Worm (Caenorhabditis elegans): ENCODE data around the gene acr-14.

DNA sequence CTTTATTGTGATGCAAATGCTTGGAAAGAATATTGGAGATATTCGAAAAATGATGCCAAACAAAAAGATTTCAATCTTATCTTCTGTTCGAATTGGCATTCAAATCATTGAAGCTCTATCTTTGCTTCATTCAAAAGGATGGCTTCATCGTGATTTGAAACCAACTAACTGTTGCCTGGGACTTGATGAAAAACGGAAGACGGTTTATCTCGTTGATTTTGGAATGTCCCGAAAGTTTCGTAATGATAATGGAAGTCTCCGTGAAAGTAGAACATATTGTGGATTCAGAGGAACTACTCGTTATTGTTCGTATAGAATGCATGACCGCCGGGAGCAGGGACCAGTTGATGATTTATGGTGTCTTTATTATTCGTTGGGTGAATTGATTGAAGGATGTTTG is 2.8 kb downstream of the acr-14 start:
- TF ChIP-seq ceh-90 (tag; optimal IDR thresholded peaks at IDR 0.05) (no peak), ama-1 (optimal IDR thresholded peaks at IDR 0.05) (no peak)
